Worm (Caenorhabditis elegans) whole organism, early embryonic: Measurements from ENCODE around the gene C46A5.6.

Source experiments
- B0310.2 ChIP-seq: sonication (generic microtip); optimal IDR thresholded peaks from 2 replicates; lab custom pipeline; 2016; ENCODE audit warnings: mild to moderate bottlenecking, missing genetic modification characterization, missing compliant biosample characterization
- F13C5.2 ChIP-seq: sonication (generic microtip); optimal IDR thresholded peaks from 2 replicates; lab custom pipeline; 2017; ENCODE audit warnings: mild to moderate bottlenecking, missing genetic modification characterization, inconsistent platforms, missing compliant biosample characterization
- aly-1 ChIP-seq: sonication (generic microtip); optimal IDR thresholded peaks from 2 replicates; lab custom pipeline; 2016; ENCODE audit warnings: missing genetic modification characterization, missing compliant biosample characterization
- ama-1 ChIP-seq: fragments of 150-350 bp; optimal IDR thresholded peaks from 2 replicates; lab custom pipeline; 2014
- ceh-13 ChIP-seq: fragments of 200-800 bp; sonication (Bioruptor generic); optimal IDR thresholded peaks from 2 replicates; lab custom pipeline; 2018; ENCODE audit warnings: mild to moderate bottlenecking, missing genetic modification characterization, missing compliant biosample characterization
- ceh-36 ChIP-seq: sonication (generic microtip); optimal IDR thresholded peaks from 2 replicates; lab custom pipeline; 2016; ENCODE audit warnings: missing genetic modification characterization, inconsistent platforms, missing compliant biosample characterization
- ets-7 ChIP-seq: sonication (generic microtip); optimal IDR thresholded peaks from 2 replicates; lab custom pipeline; 2016; ENCODE audit warnings: missing genotype, missing genetic modification characterization, missing compliant biosample characterization
- flt-1 ChIP-seq: fragments of 200-800 bp; sonication (Bioruptor generic); IDR thresholded peaks from 2 replicates; pipeline ENCODE4 v1.3.6; 2022; ENCODE audit warnings: missing genetic modification characterization, missing compliant biosample characterization
- hmbx-1 ChIP-seq: sonication (generic microtip); optimal IDR thresholded peaks from 2 replicates; lab custom pipeline; 2016; ENCODE audit warnings: mild to moderate bottlenecking, missing genetic modification characterization, missing compliant biosample characterization
- hmg-4 ChIP-seq: fragments of 200-800 bp; sonication (Bioruptor generic); optimal IDR thresholded peaks from 2 replicates; lab custom pipeline; 2018; ENCODE audit warnings: mild to moderate bottlenecking, missing genetic modification characterization, missing compliant biosample characterization
- hnd-1 ChIP-seq: sonication (generic microtip); optimal IDR thresholded peaks from 2 replicates; lab custom pipeline; 2016; ENCODE audit warnings: missing genetic modification characterization, missing compliant biosample characterization
- pes-1 ChIP-seq: fragments of 200-800 bp; sonication (Bioruptor generic); IDR thresholded peaks from 2 replicates; pipeline ENCODE4 v1.3.6; 2022; ENCODE audit warnings: missing genetic modification reagents, missing genetic modification characterization, missing compliant biosample characterization
- scrt-1 ChIP-seq: fragments of 200-800 bp; sonication (Bioruptor generic); IDR thresholded peaks from 2 replicates; pipeline ENCODE4 v1.3.6; 2022; ENCODE audit warnings: missing genetic modification characterization, missing compliant biosample characterization
- sea-1 ChIP-seq: fragments of 200-800 bp; sonication (Bioruptor generic); conservative IDR thresholded peaks from 2 replicates; pipeline ENCODE4 v1.3.6; 2022; ENCODE audit warnings: missing genetic modification characterization, missing compliant biosample characterization
- tbx-11 ChIP-seq: fragments of 200-800 bp; sonication (Bioruptor generic); IDR thresholded peaks from 2 replicates; pipeline ENCODE4 v1.3.6; 2022; ENCODE audit warnings: missing genetic modification characterization, missing compliant biosample characterization
- tbx-37 ChIP-seq: fragments of 200-800 bp; sonication (Bioruptor generic); conservative IDR thresholded peaks from 2 replicates; pipeline ENCODE4 v1.3.6; 2022; ENCODE audit warnings: missing genetic modification reagents, missing genetic modification characterization, missing compliant biosample characterization
- tra-4 ChIP-seq: sonication (generic microtip); optimal IDR thresholded peaks from 2 replicates; lab custom pipeline; 2017; ENCODE audit warnings: missing genetic modification characterization, missing compliant biosample characterization

Gene C46A5.6

DNA sequence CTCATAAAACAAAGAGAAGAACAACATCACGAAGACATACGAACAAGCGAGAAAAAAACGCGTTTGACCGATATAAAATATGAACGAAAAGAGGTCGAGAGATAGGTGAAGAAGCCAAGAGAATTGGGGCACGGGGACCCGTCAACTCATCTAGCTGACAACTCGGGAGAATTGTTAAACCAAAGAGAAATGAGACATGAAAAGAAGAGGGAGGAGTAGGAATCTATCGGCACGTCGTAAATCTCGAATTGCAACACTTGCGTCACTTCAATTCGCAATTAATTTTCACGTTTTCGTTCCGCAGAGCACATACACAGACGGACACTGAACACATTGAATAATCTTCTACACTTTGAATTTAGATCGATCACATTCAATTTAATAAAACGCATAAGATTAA is 40.1 kb downstream of the C46A5.6 start:
- TF ChIP-seq B0310.2 (tag; lab: Kevin White, UChicago) = no peak
- TF ChIP-seq hmbx-1 = no peak
- TF ChIP-seq aly-1 = no peak
- no peak for TF ChIP-seq ama-1 (lab: Kevin White, UChicago)
- TF ChIP-seq flt-1 (GFP tag; lab: Robert Waterston, UW) = no peak
- no peak for TF ChIP-seq ceh-13 (GFP tag; lab: Kevin White, UChicago)
- TF ChIP-seq scrt-1 (GFP tag; lab: Robert Waterston, UW) = no peak
- no peak for TF ChIP-seq tra-4 (tag; lab: Kevin White, UChicago)
- TF ChIP-seq tbx-11 = no peak
- TF ChIP-seq ets-7 (tag; lab: Kevin White, UChicago) = no peak
- no peak for TF ChIP-seq tbx-37 (GFP tag; lab: Robert Waterston, UW)
- no peak for TF ChIP-seq pes-1
- no peak for TF ChIP-seq hnd-1

DNA sequence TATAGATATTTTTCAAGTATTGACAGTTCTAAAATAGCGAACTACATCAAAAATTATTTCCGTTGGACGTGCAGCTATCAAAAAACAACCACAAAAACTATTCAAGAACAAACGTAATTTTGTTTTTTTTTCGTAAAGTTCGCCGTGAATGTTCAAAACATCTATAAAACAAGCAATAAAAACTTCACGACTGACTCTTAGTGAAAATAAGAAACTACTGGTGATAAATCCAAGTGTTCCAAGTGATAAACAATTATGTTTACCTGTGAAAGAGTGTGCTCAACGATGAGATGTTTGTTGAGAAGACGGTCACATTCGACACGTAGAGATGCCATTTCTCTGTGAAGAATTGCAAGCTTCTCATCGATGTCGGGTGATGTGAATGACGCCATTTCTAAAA is 40.8 kb downstream of the C46A5.6 start, which contains the start of gene C50F7.6:
Gene C50F7.6, minus strand, starts transcription at position 394 of the 400 bp plus-strand sequence.
- no peak for TF ChIP-seq F13C5.2 (tag; lab: Kevin White, UChicago)

DNA sequence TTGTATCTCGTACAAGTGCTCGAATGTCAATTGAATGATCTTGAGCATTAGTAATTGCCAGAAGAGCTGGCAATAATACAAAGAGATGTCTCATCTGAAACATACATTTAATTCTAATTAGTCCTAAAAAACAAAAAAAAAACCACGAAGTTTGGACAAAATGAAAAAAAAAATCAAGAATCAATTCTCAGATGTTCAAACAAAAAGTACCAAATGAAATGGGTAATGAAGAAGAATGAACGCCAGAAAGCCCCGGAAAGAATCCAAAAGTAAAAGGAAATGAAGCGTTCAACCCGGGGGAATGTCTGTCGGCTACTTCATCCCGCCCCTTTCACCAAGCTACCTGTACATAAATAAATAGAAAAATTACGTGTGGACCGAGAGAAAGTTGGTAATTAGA is 45.7 kb downstream of the C46A5.6 start, which contains the start of gene F33D4.6:
Gene F33D4.6, minus strand, starts transcription at position 101 of the 400 bp plus-strand sequence.
- no peak for TF ChIP-seq tbx-37 (GFP tag; lab: Robert Waterston, UW)
- no peak for TF ChIP-seq tra-4 (tag; lab: Kevin White, UChicago)
- TF ChIP-seq hmg-4 (GFP tag; lab: Kevin White, UChicago) = no peak
- no peak for TF ChIP-seq hmbx-1
- no peak for TF ChIP-seq ama-1 (lab: Kevin White, UChicago)
- TF ChIP-seq F13C5.2 (tag; lab: Kevin White, UChicago) = no peak
- TF ChIP-seq flt-1 (GFP tag; lab: Robert Waterston, UW) = no peak
- no peak for TF ChIP-seq ceh-36 (tag; lab: Kevin White, UChicago)
- TF ChIP-seq pes-1 = no peak

- no peak for TF ChIP-seq hmg-4 (GFP tag; lab: Kevin White, UChicago)
- TF ChIP-seq ceh-13 (GFP tag; lab: Kevin White, UChicago) = no peak
- TF ChIP-seq scrt-1 (GFP tag; lab: Robert Waterston, UW) = no peak
- TF ChIP-seq F13C5.2 (tag; lab: Kevin White, UChicago) = no peak
- no peak for TF ChIP-seq aly-1
- no peak for TF ChIP-seq tra-4 (tag; lab: Kevin White, UChicago)
- no peak for TF ChIP-seq ceh-36 (tag; lab: Kevin White, UChicago)
- no peak for TF ChIP-seq sea-1
- TF ChIP-seq pes-1 = no peak
- no peak for TF ChIP-seq tbx-37 (GFP tag; lab: Robert Waterston, UW)
- no peak for TF ChIP-seq hmbx-1
- TF ChIP-seq tbx-11 = no peak
- TF ChIP-seq ets-7 (tag; lab: Kevin White, UChicago) = no peak
Observed at ce11 chrIV:7712252-7712651, 51.4 kb downstream of the C46A5.6 start.

- no peak for TF ChIP-seq hmbx-1
- no peak for TF ChIP-seq tra-4 (tag; lab: Kevin White, UChicago)
- no peak for TF ChIP-seq tbx-11
- TF ChIP-seq ceh-36 (tag; lab: Kevin White, UChicago) = no peak
- TF ChIP-seq hmg-4 (GFP tag; lab: Kevin White, UChicago) = no peak
- no peak for TF ChIP-seq scrt-1 (GFP tag; lab: Robert Waterston, UW)
- no peak for TF ChIP-seq aly-1
- no peak for TF ChIP-seq pes-1
- TF ChIP-seq tbx-37 (GFP tag; lab: Robert Waterston, UW) = no peak
- no peak for TF ChIP-seq sea-1
- no peak for TF ChIP-seq ama-1 (lab: Kevin White, UChicago)
- TF ChIP-seq ets-7 (tag; lab: Kevin White, UChicago) = no peak
- TF ChIP-seq flt-1 (GFP tag; lab: Robert Waterston, UW) = no peak
Observed at ce11 chrIV:7710824-7711223, 52.8 kb downstream of the C46A5.6 start, which contains the start of gene nhr-8. nhr-8 (plus strand) TSS chrIV:7710983.
